Fruit fly (Drosophila melanogaster) whole organism, embryonic: ENCODE results near the gene Gad1.

Source experiments
- CG6854 ChIP-seq: fragments of 200-800 bp; sonication (Bioruptor generic); optimal IDR thresholded peaks from 3 replicates; lab custom pipeline; 2017; ENCODE audit warnings: missing biosample characterization, mild to moderate bottlenecking, missing genetic modification characterization
- CG9797 ChIP-seq: fragments of 200-800 bp; sonication (Bioruptor generic); optimal IDR thresholded peaks from 3 replicates; lab custom pipeline; 2018; ENCODE audit warnings: missing biosample characterization, mild to moderate bottlenecking, missing genetic modification characterization
- Ets65A ChIP-seq: fragments of 200-800 bp; sonication (Bioruptor generic); peaks from one replicate; lab custom pipeline; 2016; ENCODE audit warnings: missing biosample characterization, missing genetic modification characterization
- caup ChIP-seq: fragments of 200-800 bp; sonication (Bioruptor generic); optimal IDR thresholded peaks from 3 replicates; lab custom pipeline; 2017; ENCODE audit warnings: missing biosample characterization, mild to moderate bottlenecking, missing genetic modification characterization, moderate library complexity; ENCODE audit not compliant: severe bottlenecking
- vfl ChIP-seq: fragments of 200-800 bp; sonication (Bioruptor generic); optimal IDR thresholded peaks from 2 replicates; lab custom pipeline; 2016; ENCODE audit warnings: missing biosample characterization, missing genetic modification characterization

DNA sequence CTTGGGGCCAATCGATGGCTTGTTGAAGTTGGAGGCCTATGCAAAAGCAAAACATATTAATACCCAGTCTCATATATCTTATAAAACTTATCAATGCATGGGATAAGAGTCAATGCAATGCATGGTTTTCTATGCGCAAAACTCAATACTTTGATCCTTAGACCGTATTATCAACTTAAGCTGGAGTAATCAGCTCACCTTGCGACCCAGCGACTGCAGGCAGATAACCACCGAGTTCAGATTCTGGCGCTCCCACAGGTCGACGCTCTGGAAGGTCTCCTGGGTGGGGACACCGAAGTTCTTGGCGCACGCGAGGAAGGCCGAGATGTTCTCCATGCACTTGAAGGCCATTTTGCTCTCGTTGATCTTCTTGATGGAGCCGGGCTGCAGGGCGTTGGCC, 26.6 kb upstream of the Gad1 start:
- TF ChIP-seq caup (GFP tag; lab: Kevin White, UChicago) (no peak), Ets65A (GFP tag; lab: Kevin White, UChicago) (no peak), vfl (GFP tag; lab: Kevin White, UChicago) (no peak), CG9797 (GFP tag; lab: Kevin White, UChicago) (no peak), CG6854 (GFP tag; lab: Kevin White, UChicago) (no peak)
